Fruit fly (Drosophila melanogaster): ENCODE data around the gene CG7246.

The CG7246 gene

DNA sequence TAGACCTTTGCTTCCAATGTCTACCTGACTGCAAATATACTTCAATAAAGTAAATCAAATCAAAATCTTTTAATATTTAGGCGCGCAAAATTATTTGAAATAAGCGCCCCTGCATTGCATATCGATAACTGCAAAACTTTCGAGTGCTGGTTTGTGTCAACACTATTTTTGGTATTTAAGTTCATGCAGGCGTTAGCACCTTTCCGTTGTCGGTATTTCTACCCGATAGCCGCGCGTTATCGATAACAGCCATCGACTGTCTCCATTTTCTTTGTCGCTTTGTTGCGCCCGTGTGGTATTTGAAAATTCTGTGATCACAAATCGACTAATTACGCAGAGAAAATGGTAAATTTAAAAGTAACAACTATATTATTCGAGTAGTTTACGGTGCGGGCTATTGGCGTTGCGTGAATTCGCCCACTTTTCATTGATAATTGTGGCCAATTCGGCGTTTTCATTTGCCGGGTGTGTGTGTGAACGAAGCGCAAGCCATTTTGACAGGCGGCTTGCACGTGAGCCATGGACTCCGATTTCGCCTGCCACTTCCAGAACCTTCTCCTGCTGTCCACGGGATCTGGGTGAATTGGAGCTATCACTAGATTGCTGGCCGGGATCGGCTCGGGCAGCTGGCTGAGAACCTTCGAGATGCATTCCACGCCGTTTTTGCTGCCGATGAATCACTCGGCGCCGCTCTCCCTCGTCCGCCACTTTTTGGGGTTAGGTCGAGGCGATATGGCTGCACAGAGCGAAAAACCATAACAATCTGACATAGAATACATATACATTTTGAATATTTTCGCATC lies 8.6 kb upstream of the CG7246 start, which contains the start of gene CCT2 (continued):
- no peak for TF ChIP-seq ac (GFP tag; optimal IDR thresholded peaks at IDR 0.05)
- no peak for TF ChIP-seq crp (GFP tag; optimal IDR thresholded peaks at IDR 0.05)
- TF ChIP-seq al (GFP tag; IDR thresholded peaks at IDR 0.05) = no peak
- TF ChIP-seq cas (GFP tag; IDR thresholded peaks at IDR 0.05) = no peak
- no peak for TF ChIP-seq CG12769 (tag; optimal IDR thresholded peaks at IDR 0.05)
- TF ChIP-seq Pdp1 (GFP tag; optimal IDR thresholded peaks at IDR 0.05) = no peak
- TF ChIP-seq fd96Cb (tag; optimal IDR thresholded peaks at IDR 0.05) = no peak
- TF ChIP-seq Mad (GFP tag; optimal IDR thresholded peaks at IDR 0.05) = no peak
- TF ChIP-seq chm (GFP tag; IDR thresholded peaks at IDR 0.05) = no peak
- TF ChIP-seq CG2129 (GFP tag; IDR thresholded peaks at IDR 0.05; ENCODE audit: partially characterized antibody) = no peak
- no peak for TF ChIP-seq CG6654 (GFP tag; optimal IDR thresholded peaks at IDR 0.05)
- TF ChIP-seq CG3065 (GFP tag; optimal IDR thresholded peaks at IDR 0.05) = no peak
- no peak for TF ChIP-seq Dad (GFP tag; optimal IDR thresholded peaks at IDR 0.05)
- TF ChIP-seq eve (GFP tag; optimal IDR thresholded peaks at IDR 0.05) = no peak
- no peak for TF ChIP-seq tll (GFP tag; optimal IDR thresholded peaks at IDR 0.05)
- TF ChIP-seq CG10267 (tag; optimal IDR thresholded peaks at IDR 0.05) = peak; percentile 23
- TF ChIP-seq Deaf1 (tag; optimal IDR thresholded peaks at IDR 0.05) = no peak
- TF ChIP-seq unc-4 (GFP tag; IDR thresholded peaks at IDR 0.05; ENCODE audit: partially characterized antibody) = peak; percentile 70
- no peak for TF ChIP-seq exex (tag; optimal IDR thresholded peaks at IDR 0.05)
- TF ChIP-seq CG7271 (tag; optimal IDR thresholded peaks at IDR 0.05) = no peak
- peak; percentile 30 for TF ChIP-seq Lhr (GFP tag; optimal IDR thresholded peaks at IDR 0.05)
- no peak for TF ChIP-seq odd (GFP tag; optimal IDR thresholded peaks at IDR 0.05)
- no peak for TF ChIP-seq Dip2 (GFP tag; IDR thresholded peaks at IDR 0.05)
- TF ChIP-seq Tbp (GFP tag; optimal IDR thresholded peaks at IDR 0.05) = no peak
- no peak for TF ChIP-seq CG14014 (GFP tag; IDR thresholded peaks at IDR 0.05)
- 0 out of 2 replicates have a peak, but pooled peaks have one; percentile 30 for TF ChIP-seq inv (GFP tag; IDR thresholded peaks at IDR 0.05; ENCODE audit: partially characterized antibody)
- TF ChIP-seq CG15011 (GFP tag; optimal IDR thresholded peaks at IDR 0.05) = no peak
- TF ChIP-seq dimm (GFP tag; IDR thresholded peaks at IDR 0.05) = no peak
- TF ChIP-seq sim (GFP tag; IDR thresholded peaks at IDR 0.05) = no peak
- no peak for TF ChIP-seq fru (optimal IDR thresholded peaks at IDR 0.05)
- TF ChIP-seq NFAT (GFP tag; IDR thresholded peaks at IDR 0.05) = no peak
- no peak for TF ChIP-seq CG14050 (GFP tag; IDR thresholded peaks at IDR 0.05)
- TF ChIP-seq Bteb2 (GFP tag; optimal IDR thresholded peaks at IDR 0.05) = no peak
- TF ChIP-seq fd3F (GFP tag; optimal IDR thresholded peaks at IDR 0.05) = no peak
- no peak for TF ChIP-seq aop (GFP tag; IDR thresholded peaks at IDR 0.05)
- TF ChIP-seq lab (GFP tag; optimal IDR thresholded peaks at IDR 0.05) = no peak
- peak; percentile 97 for TF ChIP-seq Dref (GFP tag; IDR thresholded peaks at IDR 0.05)
- no peak for TF ChIP-seq Mrtf (GFP tag; IDR thresholded peaks at IDR 0.05)
- no peak for TF ChIP-seq CG12744 (GFP tag; optimal IDR thresholded peaks at IDR 0.05)
- no peak for TF ChIP-seq jumu (GFP tag; optimal IDR thresholded peaks at IDR 0.05)
- no peak for TF ChIP-seq CG18764 (GFP tag; optimal IDR thresholded peaks at IDR 0.05)
- TF ChIP-seq salm (tag; optimal IDR thresholded peaks at IDR 0.05) = no peak
- no peak for TF ChIP-seq Hr3 (GFP tag; optimal IDR thresholded peaks at IDR 0.05)
- TF ChIP-seq pb (GFP tag; optimal IDR thresholded peaks at IDR 0.05) = no peak
- TF ChIP-seq CG4730 (GFP tag; IDR thresholded peaks at IDR 0.05) = no peak
- no peak for TF ChIP-seq CG10274 (GFP tag; optimal IDR thresholded peaks at IDR 0.05)
- TF ChIP-seq pros (GFP tag; optimal IDR thresholded peaks at IDR 0.05) = no peak
- TF ChIP-seq CG6791 (GFP tag; IDR thresholded peaks at IDR 0.05; ENCODE audit: partially characterized antibody) = peak; percentile 68; the same call in 2 of the 3 replicates
- TF ChIP-seq Lpt (GFP tag; optimal IDR thresholded peaks at IDR 0.05) = no peak
- TF ChIP-seq Chrac-16 (GFP tag; optimal IDR thresholded peaks at IDR 0.05) = no peak
